Fruit fly (Drosophila melanogaster): ENCODE data around the gene CG7518.

Gene CG7518

dm6 chr3R:12998234-12998591, 324 bp downstream of the CG7518 start:
- TF ChIP-seq Dll (optimal IDR thresholded peaks at IDR 0.05) (no peak), psq (optimal IDR thresholded peaks at IDR 0.05) (no peak), pan (optimal IDR thresholded peaks at IDR 0.05) (no peak), CG8478 (optimal IDR thresholded peaks at IDR 0.05) (no peak), EcR (GFP tag; optimal IDR thresholded peaks at IDR 0.05) (no peak), usp (GFP tag; optimal IDR thresholded peaks at IDR 0.05) (no peak)

dm6 chr3R:13009595-13009994, 11.7 kb downstream of the CG7518 start, which contains the start of gene CG11656:
Gene CG11656, plus strand, starts transcription at chr3R:13009895.
- no peak for TF ChIP-seq pan (optimal IDR thresholded peaks at IDR 0.05)
- no peak for TF ChIP-seq CG8478 (optimal IDR thresholded peaks at IDR 0.05)
- no peak for TF ChIP-seq psq (optimal IDR thresholded peaks at IDR 0.05)
- no peak for TF ChIP-seq Dll (optimal IDR thresholded peaks at IDR 0.05)
- TF ChIP-seq usp (GFP tag; optimal IDR thresholded peaks at IDR 0.05) = no peak
- no peak for TF ChIP-seq EcR (GFP tag; optimal IDR thresholded peaks at IDR 0.05)

- no peak for TF ChIP-seq usp (GFP tag; optimal IDR thresholded peaks at IDR 0.05)
- TF ChIP-seq pan (optimal IDR thresholded peaks at IDR 0.05) = no peak
- peak in 1 of 2 experiments; percentile 71 for TF ChIP-seq EcR (GFP tag; optimal IDR thresholded peaks at IDR 0.05)
- peak; percentile 51 for TF ChIP-seq Dll (optimal IDR thresholded peaks at IDR 0.05)
- no peak for TF ChIP-seq psq (optimal IDR thresholded peaks at IDR 0.05)
Observed at dm6 chr3R:13010905-13011620, 13.2 kb downstream of the CG7518 start, which contains the start of gene CG8031. Gene CG8031, minus strand, starts transcription at chr3R:13011310.

- TF ChIP-seq Dll (optimal IDR thresholded peaks at IDR 0.05) (no peak), pan (optimal IDR thresholded peaks at IDR 0.05) (no peak), psq (optimal IDR thresholded peaks at IDR 0.05) (no peak), usp (GFP tag; optimal IDR thresholded peaks at IDR 0.05) (no peak), EcR (GFP tag; optimal IDR thresholded peaks at IDR 0.05) (no peak), CG8478 (optimal IDR thresholded peaks at IDR 0.05) (no peak)
Observed at dm6 chr3R:13011621-13011963, 13.7 kb downstream of the CG7518 start, which contains the start of gene CtBP. Gene CtBP, plus strand, starts transcription at chr3R:13011649.

- TF ChIP-seq Dll (optimal IDR thresholded peaks at IDR 0.05) = peak; percentile 29
- peak; percentile 85 for TF ChIP-seq CG8478 (optimal IDR thresholded peaks at IDR 0.05)
- TF ChIP-seq EcR (GFP tag; optimal IDR thresholded peaks at IDR 0.05) = peak in 1 of 2 experiments; percentile 3
- TF ChIP-seq usp (GFP tag; optimal IDR thresholded peaks at IDR 0.05) = no peak
- no peak for TF ChIP-seq psq (optimal IDR thresholded peaks at IDR 0.05)
- TF ChIP-seq pan (optimal IDR thresholded peaks at IDR 0.05) = no peak
Observed at dm6 chr3R:13012351-13012750, 14.5 kb downstream of the CG7518 start.

- TF ChIP-seq CG8478 (optimal IDR thresholded peaks at IDR 0.05) (no peak), Dll (optimal IDR thresholded peaks at IDR 0.05) (no peak), pan (optimal IDR thresholded peaks at IDR 0.05) (no peak), EcR (GFP tag; optimal IDR thresholded peaks at IDR 0.05) (no peak), usp (GFP tag; optimal IDR thresholded peaks at IDR 0.05) (no peak), psq (optimal IDR thresholded peaks at IDR 0.05) (no peak)
Observed at dm6 chr3R:13012990-13013389, 15.1 kb downstream of the CG7518 start.

dm6 chr3R:13014168-13014881, 16.4 kb downstream of the CG7518 start:
- TF ChIP-seq Dll (optimal IDR thresholded peaks at IDR 0.05) = no peak
- no peak for TF ChIP-seq CG8478 (optimal IDR thresholded peaks at IDR 0.05)
- TF ChIP-seq psq (optimal IDR thresholded peaks at IDR 0.05) = no peak
- no peak for TF ChIP-seq usp (GFP tag; optimal IDR thresholded peaks at IDR 0.05)

- TF ChIP-seq Dll (optimal IDR thresholded peaks at IDR 0.05) (no peak), CG8478 (optimal IDR thresholded peaks at IDR 0.05) (no peak), psq (optimal IDR thresholded peaks at IDR 0.05) (no peak), EcR (GFP tag; optimal IDR thresholded peaks at IDR 0.05) (no peak), pan (optimal IDR thresholded peaks at IDR 0.05) (no peak), usp (GFP tag; optimal IDR thresholded peaks at IDR 0.05) (no peak)
Observed at dm6 chr3R:13015402-13015801, 17.5 kb downstream of the CG7518 start.

- TF ChIP-seq pan (optimal IDR thresholded peaks at IDR 0.05) = no peak
- no peak for TF ChIP-seq psq (optimal IDR thresholded peaks at IDR 0.05)
- no peak for TF ChIP-seq Dll (optimal IDR thresholded peaks at IDR 0.05)
Observed at dm6 chr3R:13015811-13016766, 18.2 kb downstream of the CG7518 start.

dm6 chr3R:13017623-13018036, 19.7 kb downstream of the CG7518 start:
- TF ChIP-seq Dll (optimal IDR thresholded peaks at IDR 0.05) = no peak
- no peak for TF ChIP-seq psq (optimal IDR thresholded peaks at IDR 0.05)

- TF ChIP-seq psq (optimal IDR thresholded peaks at IDR 0.05) = no peak
- TF ChIP-seq EcR (GFP tag; optimal IDR thresholded peaks at IDR 0.05) = no peak
- TF ChIP-seq CG8478 (optimal IDR thresholded peaks at IDR 0.05) = no peak
- TF ChIP-seq Dll (optimal IDR thresholded peaks at IDR 0.05) = no peak
- TF ChIP-seq usp (GFP tag; optimal IDR thresholded peaks at IDR 0.05) = no peak
- TF ChIP-seq pan (optimal IDR thresholded peaks at IDR 0.05) = no peak
Observed at dm6 chr3R:13018284-13018900, 20.5 kb downstream of the CG7518 start.
